Worm (Caenorhabditis elegans) whole organism, L1 larva: Measurements from ENCODE around the gene M163.22.

ENCODE experiments used
- C34B4.2 ChIP-seq: sonication (generic microtip); optimal IDR thresholded peaks from 2 replicates; lab custom pipeline; 2017; ENCODE audit warnings: mild to moderate bottlenecking, missing genetic modification characterization, missing compliant biosample characterization
- F16B12.6 ChIP-seq: fragments of 150-350 bp; optimal IDR thresholded peaks from 2 replicates; lab custom pipeline; 2014; ENCODE audit warnings: missing biosample characterization, missing genetic modification characterization
- alr-1 ChIP-seq: fragments of 200-800 bp; sonication (Bioruptor generic); optimal IDR thresholded peaks from 2 replicates; lab custom pipeline; 2018; ENCODE audit warnings: borderline replicate concordance, mild to moderate bottlenecking, missing genetic modification characterization, missing compliant biosample characterization
- aly-2 ChIP-seq: fragments of 150-350 bp; optimal IDR thresholded peaks from 2 replicates; lab custom pipeline; 2014; ENCODE audit warnings: missing biosample characterization, missing genetic modification characterization
- ama-1 ChIP-seq: fragments of 150-350 bp; optimal IDR thresholded peaks from 2 replicates; lab custom pipeline; 2014
- blmp-1 ChIP-seq: fragments of 150-350 bp; optimal IDR thresholded peaks from 2 replicates; lab custom pipeline; 2014; ENCODE audit warnings: missing biosample characterization, missing genetic modification characterization
- ceh-63 ChIP-seq: fragments of 200-800 bp; sonication (Bioruptor generic); optimal IDR thresholded peaks from 2 replicates; lab custom pipeline; 2018; ENCODE audit warnings: mild to moderate bottlenecking, missing genetic modification characterization, missing compliant biosample characterization
- ceh-82 ChIP-seq, 3 experiments: fragments of 150-350 bp in 1 of 3; sonication (generic microtip) in 2 of 3; optimal IDR thresholded peaks; 2 replicates each; lab custom pipeline; 2014 to 2017; ENCODE audit warnings: missing biosample characterization in 3 of 3, missing genetic modification characterization in 3 of 3
- ceh-88 ChIP-seq: fragments of 200-800 bp; sonication (Bioruptor generic); IDR thresholded peaks from 2 replicates; pipeline ENCODE4 v1.3.6; 2022; ENCODE audit warnings: missing genetic modification characterization, missing compliant biosample characterization
- ces-1 ChIP-seq: fragments of 150-350 bp; optimal IDR thresholded peaks from 2 replicates; lab custom pipeline; 2014; ENCODE audit warnings: missing biosample characterization, missing genetic modification reagents, missing genetic modification characterization
- dpl-1 ChIP-seq, 3 experiments: fragments of 150-350 bp in 2 of 3; sonication (generic microtip) in 1 of 3; optimal IDR thresholded peaks; 2 replicates each; lab custom pipeline; 2014 to 2017; ENCODE audit warnings: missing biosample characterization in 3 of 3, missing genetic modification characterization in 3 of 3, missing genetic modification reagents in 3 of 3
- dsc-1 ChIP-seq: sonication (generic microtip); optimal IDR thresholded peaks from 2 replicates; lab custom pipeline; 2016; ENCODE audit warnings: mild to moderate bottlenecking, missing genetic modification characterization, missing compliant biosample characterization
- egl-13 ChIP-seq: sonication (generic microtip); optimal IDR thresholded peaks from 2 replicates; lab custom pipeline; 2016; ENCODE audit warnings: missing genotype, missing genetic modification reagents, missing genetic modification characterization, missing compliant biosample characterization
- elt-2 ChIP-seq: sonication (generic microtip); optimal IDR thresholded peaks from 2 replicates; lab custom pipeline; 2016; ENCODE audit warnings: missing genetic modification characterization, mild to moderate bottlenecking, inconsistent platforms, missing compliant biosample characterization, missing genetic modification reagents
- fkh-10 ChIP-seq: sonication (generic microtip); optimal IDR thresholded peaks from 2 replicates; lab custom pipeline; 2017; ENCODE audit warnings: missing biosample characterization, missing genetic modification reagents, missing genetic modification characterization
- fkh-4 ChIP-seq: sonication (generic microtip); optimal IDR thresholded peaks from 2 replicates; lab custom pipeline; 2016; ENCODE audit warnings: missing compliant biosample characterization, missing genetic modification characterization, borderline replicate concordance
- fkh-8 ChIP-seq: sonication (generic microtip); optimal IDR thresholded peaks from 2 replicates; lab custom pipeline; 2016; ENCODE audit warnings: mild to moderate bottlenecking, missing genetic modification characterization, missing compliant biosample characterization
- grh-1 ChIP-seq: fragments of 200-800 bp; sonication (Bioruptor generic); IDR thresholded peaks from 2 replicates; pipeline ENCODE4 v1.3.6; 2022; ENCODE audit warnings: missing genetic modification reagents, missing genetic modification characterization, missing compliant biosample characterization
- lin-14 ChIP-seq: fragments of 200-800 bp; sonication (Bioruptor generic); optimal IDR thresholded peaks from 2 replicates; lab custom pipeline; 2018; ENCODE audit warnings: mild to moderate bottlenecking, missing genetic modification characterization, moderate library complexity, missing compliant biosample characterization
- lin-15B ChIP-seq: fragments of 150-350 bp; sonication (generic microtip); optimal IDR thresholded peaks from 3 replicates; lab custom pipeline; 2014; ENCODE audit warnings: missing biosample characterization, missing genetic modification characterization
- lsy-2 ChIP-seq, 2 experiments: fragments of 150-350 bp; optimal IDR thresholded peaks; 2 replicates each; lab custom pipeline; 2014; ENCODE audit warnings: missing biosample characterization in 2 of 2, missing genetic modification characterization in 2 of 2
- mef-2 ChIP-seq: fragments of 150-350 bp; optimal IDR thresholded peaks from 2 replicates; lab custom pipeline; 2014; ENCODE audit warnings: missing biosample characterization, missing genetic modification characterization
- nhr-19 ChIP-seq: fragments of 200-800 bp; sonication (Bioruptor generic); conservative IDR thresholded peaks from 2 replicates; pipeline ENCODE4 v1.3.6; 2022; ENCODE audit warnings: missing genetic modification characterization, missing compliant biosample characterization
- nhr-237 ChIP-seq: fragments of 150-350 bp; optimal IDR thresholded peaks from 2 replicates; lab custom pipeline; 2014; ENCODE audit warnings: missing biosample characterization, missing genetic modification characterization
- nhr-47 ChIP-seq: sonication (generic microtip); optimal IDR thresholded peaks from 2 replicates; lab custom pipeline; 2016; ENCODE audit warnings: mild to moderate bottlenecking, missing genetic modification characterization, moderate library complexity, missing compliant biosample characterization
- nhr-71 ChIP-seq: sonication (generic microtip); optimal IDR thresholded peaks from 2 replicates; lab custom pipeline; 2016; ENCODE audit warnings: mild to moderate bottlenecking, missing genetic modification characterization, moderate library complexity, missing compliant biosample characterization
- nhr-84 ChIP-seq: sonication (generic microtip); optimal IDR thresholded peaks from 2 replicates; lab custom pipeline; 2017; ENCODE audit warnings: missing biosample characterization, missing genetic modification characterization
- snu-23 ChIP-seq: sonication (generic microtip); optimal IDR thresholded peaks from 2 replicates; lab custom pipeline; 2016; ENCODE audit warnings: missing genetic modification characterization, missing compliant biosample characterization
- sox-4 ChIP-seq: sonication (generic microtip); optimal IDR thresholded peaks from 2 replicates; lab custom pipeline; 2016; ENCODE audit warnings: missing genetic modification characterization, missing compliant biosample characterization
- swsn-7 ChIP-seq: sonication (generic microtip); optimal IDR thresholded peaks from 2 replicates; lab custom pipeline; 2016; ENCODE audit warnings: missing genetic modification characterization, missing compliant biosample characterization
- tbx-2 ChIP-seq: sonication (generic microtip); optimal IDR thresholded peaks from 2 replicates; lab custom pipeline; 2016; ENCODE audit warnings: missing genetic modification characterization, missing compliant biosample characterization
- tlp-1 ChIP-seq: fragments of 150-350 bp; optimal IDR thresholded peaks from 2 replicates; lab custom pipeline; 2014; ENCODE audit warnings: missing biosample characterization, missing genetic modification characterization
- unc-130 ChIP-seq: fragments of 150-350 bp; optimal IDR thresholded peaks from 2 replicates; lab custom pipeline; 2017; ENCODE audit warnings: missing biosample characterization, missing genetic modification characterization, inconsistent platforms
- unc-30 ChIP-seq: sonication (generic microtip); optimal IDR thresholded peaks from 2 replicates; lab custom pipeline; 2017; ENCODE audit warnings: missing biosample characterization, missing genetic modification characterization
- unc-62 ChIP-seq: fragments of 150-350 bp; optimal IDR thresholded peaks from 2 replicates; lab custom pipeline; 2014; ENCODE audit warnings: missing biosample characterization, missing genetic modification reagents, missing genetic modification characterization
- unc-98 ChIP-seq: fragments of 200-800 bp; sonication (Bioruptor generic); IDR thresholded peaks from 2 replicates; pipeline ENCODE4 v1.3.6; 2022; ENCODE audit warnings: missing genetic modification characterization, missing compliant biosample characterization
- xbp-1 ChIP-seq: sonication (generic microtip); optimal IDR thresholded peaks from 2 replicates; lab custom pipeline; 2016; ENCODE audit warnings: missing genetic modification characterization, missing compliant biosample characterization
- zag-1 ChIP-seq: fragments of 150-350 bp; optimal IDR thresholded peaks from 2 replicates; lab custom pipeline; 2014; ENCODE audit warnings: missing biosample characterization, missing genetic modification characterization
- zip-4 ChIP-seq: fragments of 200-800 bp; sonication (Bioruptor generic); optimal IDR thresholded peaks from 2 replicates; lab custom pipeline; 2018; ENCODE audit warnings: mild to moderate bottlenecking, missing genetic modification characterization, moderate library complexity, missing compliant biosample characterization
- ztf-11 ChIP-seq, 2 experiments: sonication (generic microtip); optimal IDR thresholded peaks; 2 replicates each; lab custom pipeline; 2016 to 2017; ENCODE audit warnings: missing genetic modification characterization in 2 of 2, missing biosample characterization in 1 of 2, missing compliant biosample characterization in 1 of 2
- ztf-4 ChIP-seq: fragments of 150-350 bp; optimal IDR thresholded peaks from 2 replicates; lab custom pipeline; 2014; ENCODE audit warnings: missing biosample characterization, missing genetic modification characterization

Gene M163.22

ce11 chrX:14489945-14490344, 24.3 kb downstream of the M163.22 start, which contains the start of gene his-24 (continued):
- TF ChIP-seq C34B4.2 (tag; lab: Kevin White, UChicago), result no peak
- TF ChIP-seq snu-23 (GFP tag; lab: Kevin White, UChicago), result peak; percentile 73
- TF ChIP-seq lsy-2 (tag; optimal IDR thresholded peaks at IDR 0.05; lab: Kevin White, UChicago), result peak; percentile 52 to 66
- peak; percentile 58 for TF ChIP-seq dsc-1 (tag; lab: Kevin White, UChicago)
- TF ChIP-seq nhr-47 (tag; lab: Kevin White, UChicago), result peak; percentile 87
- TF ChIP-seq lin-15B (tag; lab: Kevin White, UChicago), result no peak
- peak; percentile 68 for TF ChIP-seq grh-1
- TF ChIP-seq unc-98 (GFP tag; lab: Robert Waterston, UW), result no peak
- no peak for TF ChIP-seq fkh-4 (tag; lab: Kevin White, UChicago)
- TF ChIP-seq ama-1 (lab: Kevin White, UChicago), result peak; percentile 74
- TF ChIP-seq sox-4 (tag; lab: Kevin White, UChicago), result no peak
- TF ChIP-seq nhr-84 (tag; lab: Kevin White, UChicago), result no peak
- TF ChIP-seq nhr-19 (GFP tag; lab: Robert Waterston, UW), result peak; percentile 75
- peak; percentile 50 for TF ChIP-seq fkh-10 (GFP tag; lab: Kevin White, UChicago)
- TF ChIP-seq ceh-82 (tag; optimal IDR thresholded peaks at IDR 0.05; lab: Kevin White, UChicago), result peak; percentile 45 to 87 (median 48)
- peak; percentile 68 for TF ChIP-seq xbp-1 (tag; lab: Kevin White, UChicago)
- TF ChIP-seq zip-4 (GFP tag; lab: Kevin White, UChicago), result no peak
- TF ChIP-seq alr-1 (tag; lab: Kevin White, UChicago), result no peak
- TF ChIP-seq unc-30 (tag; lab: Kevin White, UChicago), result no peak
- no peak for TF ChIP-seq mef-2 (tag; lab: Kevin White, UChicago)
- TF ChIP-seq ceh-63, result no peak
- TF ChIP-seq F16B12.6 (tag; lab: Kevin White, UChicago), result peak; percentile 28
- TF ChIP-seq tbx-2 (tag; lab: Kevin White, UChicago), result peak; percentile 72
- TF ChIP-seq nhr-71 (tag; lab: Kevin White, UChicago), result peak; percentile 84
- TF ChIP-seq unc-62 (GFP tag; lab: Kevin White, UChicago), result no peak
- peak in 1 of 2 experiments; percentile 70 for TF ChIP-seq ztf-11 (tag; optimal IDR thresholded peaks at IDR 0.05; lab: Kevin White, UChicago)
- peak; percentile 97 for TF ChIP-seq swsn-7
- TF ChIP-seq lin-14 (GFP tag; lab: Kevin White, UChicago), result peak; percentile 89
- no peak for TF ChIP-seq ces-1 (GFP tag; lab: Kevin White, UChicago)
- TF ChIP-seq ztf-4 (tag; lab: Kevin White, UChicago), result no peak
- TF ChIP-seq tlp-1 (tag; lab: Kevin White, UChicago), result no peak
- TF ChIP-seq aly-2 (tag; lab: Kevin White, UChicago), result no peak

- TF ChIP-seq swsn-7 (no peak), unc-30 (tag; lab: Kevin White, UChicago) (no peak), ceh-88 (GFP tag; lab: Robert Waterston, UW) (no peak), nhr-71 (tag; lab: Kevin White, UChicago) (no peak), lin-15B (tag; lab: Kevin White, UChicago) (no peak), nhr-237 (tag; lab: Kevin White, UChicago) (no peak), lsy-2 (tag; optimal IDR thresholded peaks at IDR 0.05; lab: Kevin White, UChicago) (no peak), unc-62 (GFP tag; lab: Kevin White, UChicago) (no peak), unc-130 (no peak), egl-13 (tag; lab: Kevin White, UChicago) (no peak), fkh-8 (tag; lab: Kevin White, UChicago) (no peak), elt-2 (tag; lab: Kevin White, UChicago) (no peak), ceh-82 (tag; optimal IDR thresholded peaks at IDR 0.05; lab: Kevin White, UChicago) (no peak), dpl-1 (GFP tag; optimal IDR thresholded peaks at IDR 0.05; lab: Kevin White, UChicago) (no peak), blmp-1 (tag; lab: Kevin White, UChicago) (no peak), zag-1 (no peak), C34B4.2 (tag; lab: Kevin White, UChicago) (no peak), xbp-1 (tag; lab: Kevin White, UChicago) (no peak)
These were observed 24.8 kb downstream of the M163.22 start for ce11 chrX:14490486-14490885.
